Worm (Caenorhabditis elegans) whole organism, midembryonic: ENCODE results near the gene str-246.

Source experiments
- T22C8.4 ChIP-seq: fragments of 200-800 bp; sonication (Bioruptor generic); IDR thresholded peaks from 2 replicates; pipeline ENCODE4 v1.3.6; 2022; ENCODE audit warnings: missing genetic modification characterization, missing compliant biosample characterization
- cog-1 ChIP-seq: sonication (generic microtip); optimal IDR thresholded peaks from 2 replicates; lab custom pipeline; 2016; ENCODE audit warnings: missing genetic modification characterization, missing compliant biosample characterization
- flt-1 ChIP-seq: fragments of 200-800 bp; sonication (Bioruptor generic); IDR thresholded peaks from 2 replicates; pipeline ENCODE4 v1.3.6; 2022; ENCODE audit warnings: missing genetic modification characterization, missing compliant biosample characterization
- klf-2 ChIP-seq: fragments of 200-800 bp; sonication (Bioruptor generic); conservative IDR thresholded peaks from 2 replicates; pipeline ENCODE4 v1.3.6; 2022; ENCODE audit warnings: missing genetic modification reagents, missing genetic modification characterization, missing compliant biosample characterization
- med-1 ChIP-seq: sonication (generic microtip); optimal IDR thresholded peaks from 2 replicates; lab custom pipeline; 2017; ENCODE audit warnings: missing genetic modification characterization, mild to moderate bottlenecking, missing compliant biosample characterization, antibody characterized with exemption, missing genetic modification reagents; ENCODE audit not compliant: insufficient read depth
- ref-1 ChIP-seq: fragments of 200-800 bp; sonication (Bioruptor generic); conservative IDR thresholded peaks from 2 replicates; pipeline ENCODE4 v1.3.6; 2022; ENCODE audit warnings: missing genetic modification reagents, missing genetic modification characterization, missing compliant biosample characterization
- tab-1 ChIP-seq: fragments of 200-800 bp; sonication (Bioruptor generic); IDR thresholded peaks from 2 replicates; pipeline ENCODE4 v1.3.6; 2022; ENCODE audit warnings: missing genetic modification characterization, missing compliant biosample characterization
- ztf-23 ChIP-seq: fragments of 200-800 bp; sonication (Bioruptor generic); IDR thresholded peaks from 2 replicates; pipeline ENCODE4 v1.3.6; 2022; ENCODE audit warnings: missing genetic modification reagents, missing genetic modification characterization, missing compliant biosample characterization
- ztf-29 ChIP-seq: fragments of 200-800 bp; sonication (Bioruptor generic); IDR thresholded peaks from 2 replicates; pipeline ENCODE4 v1.3.6; 2022; ENCODE audit warnings: missing genetic modification reagents, missing genetic modification characterization, missing compliant biosample characterization

Gene str-246

ce11 chrIII:11113845-11114244 lies 36.3 kb downstream of the str-246 start:
- no peak for TF ChIP-seq tab-1

ce11 chrIII:11115956-11116355 lies 38.5 kb downstream of the str-246 start:
- TF ChIP-seq klf-2 (GFP tag; lab: Robert Waterston, UW): no peak
- TF ChIP-seq med-1 (GFP tag; lab: Kevin White, UChicago): no peak
- TF ChIP-seq ref-1 (GFP tag; lab: Robert Waterston, UW): no peak

- TF ChIP-seq flt-1 (GFP tag; lab: Robert Waterston, UW) (0 out of 2 replicates have a peak, but pooled peaks have one; percentile 66), ztf-29 (GFP tag; lab: Robert Waterston, UW) (no peak), T22C8.4 (GFP tag; lab: Robert Waterston, UW) (no peak), ztf-23 (GFP tag; lab: Robert Waterston, UW) (peak; percentile 71), tab-1 (no peak), med-1 (GFP tag; lab: Kevin White, UChicago) (no peak), klf-2 (GFP tag; lab: Robert Waterston, UW) (0 out of 2 replicates have a peak, but pooled peaks have one; percentile 57), cog-1 (peak; percentile 77), ref-1 (GFP tag; lab: Robert Waterston, UW) (0 out of 2 replicates have a peak, but pooled peaks have one; percentile 33)
These were observed 41.8 kb downstream of the str-246 start, which contains the start of the genes sup-35 and Y48A6C.4 for ce11 chrIII:11119176-11119853. sup-35 (minus strand) TSS chrIII:11119226. Y48A6C.4 (plus strand) TSS chrIII:11119803.

ce11 chrIII:11123844-11124243 lies 46.3 kb downstream of the str-246 start:
- TF ChIP-seq flt-1 (GFP tag; lab: Robert Waterston, UW): 0 out of 2 replicates have a peak, but pooled peaks have one; percentile 15
- TF ChIP-seq T22C8.4 (GFP tag; lab: Robert Waterston, UW): no peak

ce11 chrIII:11127528-11127927 lies 50.0 kb downstream of the str-246 start, which contains the start of gene Y48A6C.8:
Y48A6C.8 (minus strand) TSS chrIII:11127628.
- TF ChIP-seq cog-1 (no peak), tab-1 (no peak), ztf-29 (GFP tag; lab: Robert Waterston, UW) (no peak), flt-1 (GFP tag; lab: Robert Waterston, UW) (no peak), klf-2 (GFP tag; lab: Robert Waterston, UW) (no peak), ref-1 (GFP tag; lab: Robert Waterston, UW) (no peak), T22C8.4 (GFP tag; lab: Robert Waterston, UW) (no peak), med-1 (GFP tag; lab: Kevin White, UChicago) (no peak)
